Fruit fly (Drosophila melanogaster): ENCODE results near the gene CG46270.

The CG46270 gene

DNA sequence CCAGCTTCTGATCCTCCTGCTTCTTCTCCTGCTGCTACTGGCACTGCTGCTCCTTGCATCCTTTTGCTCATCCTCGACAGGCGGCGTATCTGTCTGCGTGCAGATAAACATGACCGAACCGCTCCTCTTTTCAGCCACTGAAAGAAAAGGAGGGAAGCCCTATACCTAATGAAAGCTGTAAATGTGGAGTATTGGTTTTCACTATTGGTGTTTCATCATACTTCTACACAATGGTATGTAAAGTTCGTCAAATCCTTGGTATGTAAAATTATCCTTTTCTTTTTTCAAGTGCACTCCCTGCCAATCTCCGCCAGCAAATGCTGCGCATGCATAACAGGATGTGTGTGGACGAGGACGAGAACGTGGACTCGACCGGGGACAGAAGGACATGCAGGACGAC lies at the start of gene CG46270:
Gene CG46270 (minus strand): TSS at position 101 of the 400 bp plus-strand sequence.
- TF ChIP-seq CG8478 (optimal IDR thresholded peaks at IDR 0.05) (no peak), CTCF (optimal IDR thresholded peaks at IDR 0.05) (no peak)

DNA sequence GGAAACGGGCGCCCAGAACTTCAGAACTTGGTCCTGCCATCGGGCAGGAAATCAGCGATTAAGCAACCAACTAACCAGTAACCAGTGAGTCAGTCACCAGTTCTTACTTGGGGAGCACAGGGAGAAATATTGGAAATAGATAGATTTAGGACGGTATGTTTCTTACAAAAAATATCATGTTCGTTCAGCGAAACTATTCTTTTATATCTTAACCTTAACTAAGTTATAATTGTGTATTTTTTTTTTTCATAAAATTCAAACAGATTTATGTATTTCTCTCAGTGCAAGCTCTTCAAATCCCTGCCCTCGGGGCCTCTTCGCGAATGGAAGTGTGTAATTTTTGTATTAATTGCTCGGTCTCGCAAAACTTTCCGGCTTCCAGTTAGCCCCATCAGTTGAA lies 47.7 kb upstream of the CG46270 start:
- TF ChIP-seq CTCF (optimal IDR thresholded peaks at IDR 0.05), result no peak
- TF ChIP-seq CG8478 (optimal IDR thresholded peaks at IDR 0.05), result no peak

- TF ChIP-seq CTCF (optimal IDR thresholded peaks at IDR 0.05) (no peak), CG8478 (optimal IDR thresholded peaks at IDR 0.05) (no peak)
Measured at dm6 chr3R:10471753-10472152, 43.5 kb upstream of the CG46270 start.

dm6 chr3R:10468207-10468606 lies 40.0 kb upstream of the CG46270 start:
- TF ChIP-seq CG8478 (optimal IDR thresholded peaks at IDR 0.05) (no peak), CTCF (optimal IDR thresholded peaks at IDR 0.05) (no peak)

DNA sequence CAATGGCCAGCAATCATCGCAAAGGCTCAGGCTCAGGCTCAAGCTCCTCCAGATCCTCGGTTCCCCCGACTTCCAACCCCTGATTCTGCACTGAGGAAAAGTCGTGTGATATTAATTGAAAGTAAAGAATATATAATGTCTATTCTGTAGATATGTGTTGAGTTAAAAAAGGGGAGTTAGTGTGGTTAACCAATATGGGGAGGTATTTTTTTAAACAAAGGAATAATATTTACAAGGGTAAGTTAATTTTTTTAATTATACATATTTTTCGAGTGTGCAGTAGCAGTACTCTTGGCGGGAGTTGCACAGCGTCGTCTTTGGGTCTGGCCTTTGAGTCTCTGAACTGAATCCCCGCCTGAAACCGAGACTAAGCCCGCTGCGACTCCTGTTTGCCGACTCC lies 38.1 kb upstream of the CG46270 start:
- TF ChIP-seq CTCF (optimal IDR thresholded peaks at IDR 0.05) (no peak), CG8478 (optimal IDR thresholded peaks at IDR 0.05) (no peak)

DNA sequence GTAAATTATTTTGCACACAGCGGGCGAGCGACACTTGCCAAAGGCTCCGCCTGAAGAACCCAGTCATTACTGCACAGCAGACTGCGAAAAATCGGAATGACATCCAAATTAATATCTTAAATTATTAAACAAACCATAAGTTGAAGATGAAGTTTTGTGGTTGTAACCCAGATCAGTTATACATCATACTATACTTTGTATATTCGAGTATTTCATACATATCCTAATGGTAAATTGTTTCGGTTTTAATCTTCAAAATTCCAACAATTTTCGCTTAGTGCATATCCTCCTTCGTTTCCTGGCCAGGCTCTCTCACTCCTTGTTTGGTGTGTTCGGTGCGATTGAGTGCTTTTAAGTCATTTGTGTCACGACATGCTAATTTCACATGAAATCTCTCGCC lies 35.3 kb upstream of the CG46270 start:
- TF ChIP-seq CG8478 (optimal IDR thresholded peaks at IDR 0.05) (no peak), CTCF (optimal IDR thresholded peaks at IDR 0.05) (no peak)

- TF ChIP-seq CTCF (optimal IDR thresholded peaks at IDR 0.05) (no peak), CG8478 (optimal IDR thresholded peaks at IDR 0.05) (no peak)
Measured at dm6 chr3R:10454909-10455308, 26.7 kb upstream of the CG46270 start.

- TF ChIP-seq CTCF (optimal IDR thresholded peaks at IDR 0.05), result no peak
- no peak for TF ChIP-seq CG8478 (optimal IDR thresholded peaks at IDR 0.05)
Measured at dm6 chr3R:10448957-10449356, 20.7 kb upstream of the CG46270 start.

- TF ChIP-seq CTCF (optimal IDR thresholded peaks at IDR 0.05), result peak; percentile 93 to 96
- TF ChIP-seq CG8478 (optimal IDR thresholded peaks at IDR 0.05), result no peak
Measured at dm6 chr3R:10436989-10437388, 8.8 kb upstream of the CG46270 start.

- TF ChIP-seq CTCF (optimal IDR thresholded peaks at IDR 0.05), result no peak
- no peak for TF ChIP-seq CG8478 (optimal IDR thresholded peaks at IDR 0.05)
Measured at dm6 chr3R:10434489-10434888, 6.3 kb upstream of the CG46270 start, which contains the start of gene Cyp12e1. Gene Cyp12e1 (plus strand): TSS chr3R:10434789.

DNA sequence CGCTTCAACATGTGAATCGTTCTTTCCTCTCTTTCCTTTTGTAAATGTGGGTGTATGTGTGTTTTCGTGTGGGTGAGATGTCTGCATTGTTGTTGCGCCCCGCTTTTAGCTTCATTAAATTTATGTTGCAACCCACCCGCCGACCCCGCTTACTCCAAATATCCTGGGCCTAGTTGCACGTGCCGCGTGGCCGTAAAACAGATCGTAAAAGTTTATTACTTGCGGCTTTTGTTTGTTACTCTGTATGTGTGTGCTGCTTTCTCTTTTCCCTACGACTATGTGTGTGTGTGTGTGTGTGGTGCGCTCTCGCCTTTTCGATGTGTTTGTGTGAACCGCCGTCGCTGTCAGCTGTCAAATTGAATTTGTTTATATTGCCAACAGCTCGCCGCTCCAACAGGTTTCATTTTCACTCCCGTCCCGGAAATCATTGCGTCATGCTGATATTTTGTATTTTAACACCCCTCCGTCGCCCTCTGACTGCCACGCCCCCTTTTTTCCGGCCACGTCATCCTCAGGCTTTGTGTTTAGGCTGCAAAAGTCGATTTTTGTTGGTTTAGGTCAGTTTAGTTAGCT lies 5.3 kb upstream of the CG46270 start:
- no peak for TF ChIP-seq CTCF (optimal IDR thresholded peaks at IDR 0.05)
- no peak for TF ChIP-seq CG8478 (optimal IDR thresholded peaks at IDR 0.05)

dm6 chr3R:10431089-10431488 lies 2.9 kb upstream of the CG46270 start:
- TF ChIP-seq CG8478 (optimal IDR thresholded peaks at IDR 0.05) (no peak), CTCF (optimal IDR thresholded peaks at IDR 0.05) (no peak)

DNA sequence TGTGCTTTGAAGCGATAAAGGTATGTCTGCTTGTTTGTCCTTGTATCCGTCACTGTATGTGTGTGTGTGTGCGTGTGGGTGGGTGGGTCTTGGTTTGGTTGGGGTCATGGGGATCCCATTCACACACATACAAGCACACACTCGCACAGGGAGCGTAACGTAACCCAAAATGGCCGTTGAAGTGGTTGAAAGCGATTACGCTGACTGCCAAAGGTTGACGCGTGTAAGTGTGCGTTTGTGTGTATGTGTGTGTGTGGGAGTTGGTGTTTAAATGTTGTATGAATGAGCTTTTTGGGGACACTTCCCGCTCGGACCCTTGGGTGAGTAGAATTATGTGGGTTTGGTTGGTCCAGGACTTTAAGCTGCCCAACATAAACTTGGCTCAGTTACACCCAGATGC lies 7.1 kb downstream of the CG46270 start:
- TF ChIP-seq CG8478 (optimal IDR thresholded peaks at IDR 0.05) (no peak), CTCF (optimal IDR thresholded peaks at IDR 0.05) (no peak)

- no peak for TF ChIP-seq CG8478 (optimal IDR thresholded peaks at IDR 0.05)
- peak; percentile 76 to 95 for TF ChIP-seq CTCF (optimal IDR thresholded peaks at IDR 0.05)
Measured at dm6 chr3R:10415923-10416322, 12.3 kb downstream of the CG46270 start, which contains the start of gene CG6345. Gene CG6345 (minus strand): TSS chr3R:10416046.

- TF ChIP-seq CTCF (optimal IDR thresholded peaks at IDR 0.05) (no peak), CG8478 (optimal IDR thresholded peaks at IDR 0.05) (no peak)
Measured at dm6 chr3R:10412550-10413459, 15.4 kb downstream of the CG46270 start, which contains the start of the genes Irp-1B and Rrp46. Gene Irp-1B (minus strand): TSS chr3R:10412869. Gene Rrp46 (plus strand): TSS chr3R:10413301.

Data from S2 (cell line).